Worm (Caenorhabditis elegans): ENCODE measurements around the gene pmpl-1.
A peak's percentile ranks its signal among the peaks of the same experiment; 100 is the strongest.

pmpl-1 gene

DNA sequence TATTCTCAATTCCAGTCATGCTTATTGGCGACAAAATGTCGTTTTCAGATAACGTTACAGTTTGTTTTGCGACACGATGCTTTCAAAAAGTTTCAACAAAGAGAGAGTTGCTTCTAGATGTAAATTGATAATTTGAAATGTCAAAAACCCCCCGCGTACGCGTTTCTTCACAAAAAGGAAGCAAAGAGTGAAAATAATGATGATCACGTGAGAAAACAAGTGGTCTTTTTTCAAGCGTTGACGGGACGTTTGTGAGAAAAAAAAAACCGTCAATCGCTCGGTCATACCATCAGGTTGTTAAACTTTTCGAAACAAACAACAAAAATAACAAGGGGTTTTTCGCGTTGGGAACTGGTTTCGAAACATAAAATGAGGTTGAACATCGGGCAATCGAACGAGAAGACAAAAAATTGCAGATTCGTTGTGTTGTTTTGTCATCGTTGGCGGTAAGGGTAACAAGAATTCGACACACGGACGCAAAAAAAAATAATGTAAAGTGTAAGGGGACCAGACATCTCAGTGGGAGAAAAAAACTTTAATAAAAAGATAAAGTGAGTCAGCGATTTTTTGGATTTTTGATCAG is 44.3 kb downstream of the pmpl-1 start:
- TF ChIP-seq nhr-12 (tag; optimal IDR thresholded peaks at IDR 0.05) (no peak), mbf-1 (tag; optimal IDR thresholded peaks at IDR 0.05) (no peak), nhr-11 (tag; optimal IDR thresholded peaks at IDR 0.05) (no peak), nhr-25 (tag; optimal IDR thresholded peaks at IDR 0.05) (peak; percentile 52), sem-4 (tag; optimal IDR thresholded peaks at IDR 0.05) (no peak), nhr-77 (tag; optimal IDR thresholded peaks at IDR 0.05) (no peak), snpc-4 (tag; optimal IDR thresholded peaks at IDR 0.05) (no peak), ama-1 (optimal IDR thresholded peaks at IDR 0.05) (peak; percentile 52), Y55F3AM.14 (GFP tag; optimal IDR thresholded peaks at IDR 0.05) (no peak), ztf-11 (tag; optimal IDR thresholded peaks at IDR 0.05) (no peak), nhr-6 (tag; optimal IDR thresholded peaks at IDR 0.05) (no peak), elt-1 (tag; optimal IDR thresholded peaks at IDR 0.05) (no peak), dmd-4 (tag; optimal IDR thresholded peaks at IDR 0.05) (no peak), C34F6.9 (tag; optimal IDR thresholded peaks at IDR 0.05) (peak; percentile 19), nhr-10 (tag; optimal IDR thresholded peaks at IDR 0.05) (no peak), lsy-2 (tag; optimal IDR thresholded peaks at IDR 0.05) (peak in 1 of 2 experiments; percentile 46), lin-11 (tag; optimal IDR thresholded peaks at IDR 0.05) (no peak), aly-2 (tag; optimal IDR thresholded peaks at IDR 0.05) (no peak), sma-9 (GFP tag; optimal IDR thresholded peaks at IDR 0.05) (peak; percentile 68), sma-9 (tag; optimal IDR thresholded peaks at IDR 0.05) (no peak), unc-62 (GFP tag; optimal IDR thresholded peaks at IDR 0.05) (no peak), ztf-1 (GFP tag; conservative IDR thresholded peaks at IDR 0.05) (no peak), egl-27 (tag; optimal IDR thresholded peaks at IDR 0.05) (peak; percentile 18), zag-1 (tag; optimal IDR thresholded peaks at IDR 0.05) (no peak), nhr-21 (tag; optimal IDR thresholded peaks at IDR 0.05) (no peak), unc-55 (GFP tag; optimal IDR thresholded peaks at IDR 0.05) (no peak), elt-3 (tag; optimal IDR thresholded peaks at IDR 0.05) (no peak), R02D3.7 (tag; optimal IDR thresholded peaks at IDR 0.05) (no peak), mab-5 (tag; optimal IDR thresholded peaks at IDR 0.05) (no peak), skn-1 (tag; optimal IDR thresholded peaks at IDR 0.05) (no peak), mdl-1 (tag; optimal IDR thresholded peaks at IDR 0.05) (no peak), lin-39 (tag; optimal IDR thresholded peaks at IDR 0.05) (no peak), crh-2 (tag; optimal IDR thresholded peaks at IDR 0.05) (peak; percentile 87), ZK546.5 (tag; optimal IDR thresholded peaks at IDR 0.05) (no peak), unc-39 (tag; optimal IDR thresholded peaks at IDR 0.05) (no peak), gmeb-1 (tag; optimal IDR thresholded peaks at IDR 0.05) (peak; percentile 47), nhr-237 (tag; optimal IDR thresholded peaks at IDR 0.05) (no peak), F13H6.1 (tag; optimal IDR thresholded peaks at IDR 0.05) (peak; percentile 47), ceh-82 (tag; optimal IDR thresholded peaks at IDR 0.05) (no peak), fos-1 (tag; optimal IDR thresholded peaks at IDR 0.05) (peak; percentile 47), alr-1 (tag; optimal IDR thresholded peaks at IDR 0.05) (no peak), ztf-4 (tag; optimal IDR thresholded peaks at IDR 0.05) (no peak), peb-1 (tag; optimal IDR thresholded peaks at IDR 0.05) (no peak), nhr-23 (tag; optimal IDR thresholded peaks at IDR 0.05) (no peak), ceh-16 (tag; optimal IDR thresholded peaks at IDR 0.05) (no peak), lin-13 (GFP tag; optimal IDR thresholded peaks at IDR 0.05) (no peak), blmp-1 (tag; optimal IDR thresholded peaks at IDR 0.05; ENCODE audit: insufficient read depth) (no peak), sma-3 (GFP tag; optimal IDR thresholded peaks at IDR 0.05) (peak; percentile 48), nhr-129 (tag; optimal IDR thresholded peaks at IDR 0.05) (peak; percentile 54)
